Worm (Caenorhabditis elegans) whole organism, late embryonic: Measurements from ENCODE around the gene F27B10.1.

Experiments used
- C08G9.2 ChIP-seq: sonication (generic microtip); optimal IDR thresholded peaks from 2 replicates; lab custom pipeline; 2016; ENCODE audit warnings: mild to moderate bottlenecking, missing genetic modification characterization, moderate library complexity, missing compliant biosample characterization
- F13H6.1 ChIP-seq: sonication (generic microtip); optimal IDR thresholded peaks from 2 replicates; lab custom pipeline; 2016; ENCODE audit warnings: missing genetic modification characterization, missing compliant biosample characterization
- K02D7.2 ChIP-seq: sonication (generic microtip); optimal IDR thresholded peaks from 2 replicates; lab custom pipeline; 2017; ENCODE audit warnings: mild to moderate bottlenecking, missing genetic modification characterization, missing compliant biosample characterization
- K09A11.1 ChIP-seq: sonication (generic microtip); optimal IDR thresholded peaks from 2 replicates; lab custom pipeline; 2017; ENCODE audit warnings: antibody characterized with exemption, mild to moderate bottlenecking, missing genetic modification characterization, missing compliant biosample characterization; ENCODE audit not compliant: insufficient read depth
- ahr-1 ChIP-seq: sonication (generic microtip); optimal IDR thresholded peaks from 2 replicates; lab custom pipeline; 2016; ENCODE audit warnings: missing genetic modification characterization, missing compliant biosample characterization
- ama-1 ChIP-seq: fragments of 150-350 bp; optimal IDR thresholded peaks from 2 replicates; lab custom pipeline; 2014
- ceh-18 ChIP-seq: sonication (generic microtip); optimal IDR thresholded peaks from 2 replicates; lab custom pipeline; 2016; ENCODE audit warnings: missing genetic modification characterization, missing compliant biosample characterization
- ceh-19 ChIP-seq: fragments of 200-800 bp; sonication (Bioruptor generic); optimal IDR thresholded peaks from 2 replicates; lab custom pipeline; 2018; ENCODE audit warnings: mild to moderate bottlenecking, missing genetic modification characterization, missing compliant biosample characterization
- ceh-2 ChIP-seq: sonication (generic microtip); optimal IDR thresholded peaks from 2 replicates; lab custom pipeline; 2016; ENCODE audit warnings: missing genotype, missing genetic modification characterization, missing compliant biosample characterization
- ceh-22 ChIP-seq: sonication (generic microtip); optimal IDR thresholded peaks from 2 replicates; lab custom pipeline; 2017; ENCODE audit warnings: missing biosample characterization, missing genetic modification characterization
- ceh-34 ChIP-seq: sonication (generic microtip); optimal IDR thresholded peaks from 2 replicates; lab custom pipeline; 2016; ENCODE audit warnings: mild to moderate bottlenecking, missing genetic modification characterization, missing compliant biosample characterization
- ceh-48 ChIP-seq: sonication (generic microtip); optimal IDR thresholded peaks from 2 replicates; lab custom pipeline; 2016; ENCODE audit warnings: missing genetic modification characterization, inconsistent platforms, missing compliant biosample characterization
- ceh-6 ChIP-seq: fragments of 200-800 bp; sonication (Bioruptor generic); optimal IDR thresholded peaks from 2 replicates; lab custom pipeline; 2018; ENCODE audit warnings: mild to moderate bottlenecking, missing genetic modification characterization, missing compliant biosample characterization
- che-1 ChIP-seq: sonication (generic microtip); optimal IDR thresholded peaks from 2 replicates; lab custom pipeline; 2016; ENCODE audit warnings: mild to moderate bottlenecking, missing genetic modification characterization, missing compliant biosample characterization
- dve-1 ChIP-seq: sonication (generic microtip); optimal IDR thresholded peaks from 2 replicates; lab custom pipeline; 2017; ENCODE audit warnings: antibody characterized with exemption, mild to moderate bottlenecking, missing genetic modification characterization, missing compliant biosample characterization
- elt-2 ChIP-seq: sonication (generic microtip); optimal IDR thresholded peaks from 2 replicates; lab custom pipeline; 2016; ENCODE audit warnings: missing genetic modification reagents, missing genetic modification characterization, missing compliant biosample characterization
- elt-4 ChIP-seq: sonication (generic microtip); optimal IDR thresholded peaks from 2 replicates; lab custom pipeline; 2016; ENCODE audit warnings: missing genetic modification characterization, missing compliant biosample characterization
- ets-4 ChIP-seq: sonication (generic microtip); optimal IDR thresholded peaks from 2 replicates; lab custom pipeline; 2016; ENCODE audit warnings: missing genetic modification characterization, missing compliant biosample characterization
- eyg-1 ChIP-seq: sonication (generic microtip); optimal IDR thresholded peaks from 2 replicates; lab custom pipeline; 2016; ENCODE audit warnings: missing genotype, missing genetic modification characterization, missing compliant biosample characterization
- gmeb-2 ChIP-seq: sonication (generic microtip); optimal IDR thresholded peaks from 2 replicates; lab custom pipeline; 2016; ENCODE audit warnings: missing genetic modification characterization, inconsistent platforms, missing compliant biosample characterization
- hlh-13 ChIP-seq: fragments of 200-800 bp; sonication (Bioruptor generic); optimal IDR thresholded peaks from 2 replicates; lab custom pipeline; 2018; ENCODE audit warnings: mild to moderate bottlenecking, missing genetic modification characterization, missing compliant biosample characterization
- hlh-6 ChIP-seq: sonication (generic microtip); optimal IDR thresholded peaks from 2 replicates; lab custom pipeline; 2016; ENCODE audit warnings: missing genotype, missing genetic modification characterization, missing compliant biosample characterization
- hlh-8 ChIP-seq: sonication (generic microtip); optimal IDR thresholded peaks from 2 replicates; lab custom pipeline; 2016; ENCODE audit warnings: missing genotype, missing genetic modification characterization, missing compliant biosample characterization
- lim-6 ChIP-seq: sonication (generic microtip); optimal IDR thresholded peaks from 2 replicates; lab custom pipeline; 2016; ENCODE audit warnings: missing genetic modification characterization, missing compliant biosample characterization
- lin-11 ChIP-seq: fragments of 200-800 bp; sonication (Bioruptor generic); optimal IDR thresholded peaks from 2 replicates; lab custom pipeline; 2018; ENCODE audit warnings: mild to moderate bottlenecking, missing genetic modification characterization, missing compliant biosample characterization
- madf-2 ChIP-seq: sonication (generic microtip); optimal IDR thresholded peaks from 2 replicates; lab custom pipeline; 2017; ENCODE audit warnings: missing genetic modification characterization, missing compliant biosample characterization
- mec-3 ChIP-seq: sonication (generic microtip); optimal IDR thresholded peaks from 2 replicates; lab custom pipeline; 2016; ENCODE audit warnings: borderline replicate concordance, missing genetic modification characterization, missing compliant biosample characterization
- nfya-1 ChIP-seq: sonication (generic microtip); optimal IDR thresholded peaks from 2 replicates; lab custom pipeline; 2017; ENCODE audit warnings: missing genetic modification characterization, mild to moderate bottlenecking, missing compliant biosample characterization, antibody characterized with exemption, moderate library complexity
- nhr-11 ChIP-seq: fragments of 150-350 bp; optimal IDR thresholded peaks from 2 replicates; lab custom pipeline; 2014; ENCODE audit warnings: missing biosample characterization, missing genetic modification characterization
- nhr-232 ChIP-seq: sonication (generic microtip); optimal IDR thresholded peaks from 2 replicates; lab custom pipeline; 2016; ENCODE audit warnings: missing genetic modification characterization, missing compliant biosample characterization
- odd-2 ChIP-seq: sonication (generic microtip); optimal IDR thresholded peaks from 2 replicates; lab custom pipeline; 2017; ENCODE audit warnings: antibody characterized with exemption, mild to moderate bottlenecking, missing genetic modification characterization, missing compliant biosample characterization
- pat-9 ChIP-seq: fragments of 200-800 bp; sonication (Bioruptor generic); optimal IDR thresholded peaks from 2 replicates; lab custom pipeline; 2018; ENCODE audit warnings: mild to moderate bottlenecking, missing genetic modification characterization, moderate library complexity, missing compliant biosample characterization
- pha-2 ChIP-seq: sonication (generic microtip); optimal IDR thresholded peaks from 2 replicates; lab custom pipeline; 2017; ENCODE audit warnings: mild to moderate bottlenecking, missing genetic modification characterization, missing compliant biosample characterization
- pha-4 ChIP-seq: fragments of 150-350 bp; optimal IDR thresholded peaks from 2 replicates; lab custom pipeline; 2018; ENCODE audit warnings: missing biosample characterization, missing genetic modification reagents, missing genetic modification characterization
- pros-1 ChIP-seq: fragments of 150-350 bp; optimal IDR thresholded peaks from 2 replicates; lab custom pipeline; 2014; ENCODE audit warnings: missing biosample characterization, missing genetic modification reagents, missing genetic modification characterization
- ref-2 ChIP-seq: sonication (generic microtip); optimal IDR thresholded peaks from 2 replicates; lab custom pipeline; 2016; ENCODE audit warnings: missing genetic modification characterization, missing compliant biosample characterization
- rnt-1 ChIP-seq: sonication (generic microtip); optimal IDR thresholded peaks from 2 replicates; lab custom pipeline; 2016; ENCODE audit warnings: missing genetic modification characterization, missing compliant biosample characterization
- sdc-2 ChIP-seq: sonication (generic microtip); optimal IDR thresholded peaks from 2 replicates; lab custom pipeline; 2016; ENCODE audit warnings: missing genotype, missing genetic modification characterization, missing compliant biosample characterization
- sox-2 ChIP-seq: fragments of 200-800 bp; sonication (Bioruptor generic); IDR thresholded peaks from 2 replicates; pipeline ENCODE4 v1.3.6; 2022; ENCODE audit warnings: missing genetic modification reagents, missing genetic modification characterization, missing compliant biosample characterization
- syd-9 ChIP-seq: sonication (generic microtip); optimal IDR thresholded peaks from 2 replicates; lab custom pipeline; 2016; ENCODE audit warnings: mild to moderate bottlenecking, missing genetic modification characterization, moderate library complexity, missing compliant biosample characterization
- tbx-2 ChIP-seq: sonication (generic microtip); optimal IDR thresholded peaks from 2 replicates; lab custom pipeline; 2016; ENCODE audit warnings: missing genetic modification characterization, missing compliant biosample characterization
- unc-55 ChIP-seq: sonication (generic microtip); optimal IDR thresholded peaks from 2 replicates; lab custom pipeline; 2017; ENCODE audit warnings: missing biosample characterization, missing genetic modification reagents, missing genetic modification characterization
- unc-86 ChIP-seq: sonication (generic microtip); optimal IDR thresholded peaks from 2 replicates; lab custom pipeline; 2016; ENCODE audit warnings: missing genetic modification characterization, missing compliant biosample characterization

Gene F27B10.1

DNA sequence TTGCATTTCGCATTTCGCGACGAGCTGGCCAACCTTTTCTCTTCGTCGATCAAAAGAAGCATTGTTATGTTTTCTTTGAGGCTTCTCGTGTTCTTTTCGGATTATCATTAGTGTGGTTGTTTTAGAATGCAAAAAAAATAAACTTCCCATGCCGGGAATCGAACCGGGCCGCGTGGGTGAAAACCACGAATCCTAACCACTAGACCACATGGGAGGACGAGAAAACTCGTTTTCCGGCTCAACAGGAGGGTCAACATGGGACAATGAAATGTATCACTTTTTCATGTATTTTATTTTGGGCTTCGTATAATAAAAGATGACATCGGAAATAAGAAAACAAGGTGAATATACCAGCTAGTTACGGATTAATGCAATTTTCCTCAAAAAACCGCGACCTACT is 2.8 kb upstream of the F27B10.1 start:
- TF ChIP-seq C08G9.2 (tag; lab: Kevin White, UChicago) (no peak), syd-9 (tag; lab: Kevin White, UChicago) (no peak), eyg-1 (tag; lab: Kevin White, UChicago) (no peak), elt-4 (tag; lab: Kevin White, UChicago) (no peak), sox-2 (GFP tag; lab: Robert Waterston, UW) (no peak), tbx-2 (tag; lab: Kevin White, UChicago) (no peak), unc-86 (tag; lab: Kevin White, UChicago) (no peak), pha-4 (no peak), nfya-1 (no peak)

DNA sequence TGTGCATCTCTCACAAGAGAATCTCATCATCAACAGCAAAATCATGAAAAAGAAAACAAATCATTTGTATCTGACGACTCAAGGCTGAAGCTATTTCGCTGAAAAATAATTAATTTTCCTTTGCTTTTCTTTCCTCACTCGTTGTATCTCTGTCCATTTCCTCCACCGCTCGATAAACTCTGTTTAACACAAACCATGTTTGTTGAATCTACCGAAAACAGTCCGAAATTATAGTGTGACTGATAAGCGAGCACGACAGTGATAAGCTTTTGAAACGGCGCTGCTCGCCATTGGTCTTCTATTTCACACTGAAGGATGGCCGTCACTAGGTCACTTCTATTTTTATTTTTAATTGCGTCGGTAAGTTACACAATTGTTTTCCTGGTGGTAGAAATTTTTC is 3.2 kb downstream of the F27B10.1 start, which contains the start of gene npa-1:
npa-1 (plus strand) TSS at position 142 of the 400 bp plus-strand sequence.
- TF ChIP-seq ref-2 (tag; lab: Kevin White, UChicago): no peak
- TF ChIP-seq pha-4: no peak
- TF ChIP-seq elt-2: peak; percentile 45
- no peak for TF ChIP-seq ceh-18 (tag; lab: Kevin White, UChicago)
- no peak for TF ChIP-seq ceh-22 (tag; lab: Kevin White, UChicago)
- TF ChIP-seq ceh-19: no peak
- TF ChIP-seq dve-1: no peak
- TF ChIP-seq K09A11.1 (tag; lab: Kevin White, UChicago): no peak

DNA sequence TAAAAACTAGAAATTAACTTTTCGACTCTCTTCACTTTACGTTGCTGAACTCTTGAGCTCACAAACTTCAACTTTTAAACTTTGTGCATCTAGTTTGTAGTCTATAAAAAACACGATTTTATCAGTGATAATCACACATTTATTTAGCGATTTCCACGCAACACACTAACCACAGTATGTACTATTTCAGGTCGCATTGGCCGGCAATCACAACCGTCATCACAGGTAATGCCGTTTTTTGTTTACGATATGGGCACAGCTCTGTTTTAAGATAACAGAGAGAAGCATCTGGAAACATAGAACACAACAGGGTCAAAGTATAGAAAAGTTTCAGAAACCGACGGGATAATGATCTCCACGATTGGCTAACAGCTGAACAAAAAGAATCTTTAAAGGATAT is 3.8 kb downstream of the F27B10.1 start:
- TF ChIP-seq ceh-2 (tag; lab: Kevin White, UChicago) (no peak), elt-2 (peak; percentile 7)
- TF ChIP-seq, all 69 proteins: peak for 1

- TF ChIP-seq tbx-2 (tag; lab: Kevin White, UChicago) (no peak), F13H6.1 (no peak), pros-1 (tag; lab: Kevin White, UChicago) (no peak), mec-3 (tag; lab: Kevin White, UChicago) (no peak), ceh-6 (no peak), odd-2 (tag; lab: Kevin White, UChicago) (no peak), ceh-48 (tag; lab: Kevin White, UChicago) (no peak), pat-9 (no peak), rnt-1 (no peak), nhr-232 (no peak), ceh-19 (no peak), sox-2 (GFP tag; lab: Robert Waterston, UW) (no peak), K02D7.2 (tag; lab: Kevin White, UChicago) (no peak), sdc-2 (tag; lab: Kevin White, UChicago) (no peak), gmeb-2 (tag; lab: Kevin White, UChicago) (no peak)
These were observed 6.4 kb downstream of the F27B10.1 start for ce11 chrV:7078765-7079164.

- no peak for TF ChIP-seq sox-2 (GFP tag; lab: Robert Waterston, UW)
- TF ChIP-seq gmeb-2 (tag; lab: Kevin White, UChicago): no peak
- no peak for TF ChIP-seq nhr-11
- TF ChIP-seq ceh-18 (tag; lab: Kevin White, UChicago): no peak
These were observed 7.0 kb downstream of the F27B10.1 start for ce11 chrV:7079388-7079787.

ce11 chrV:7084612-7085139 is 12.3 kb downstream of the F27B10.1 start, which contains the start of gene mys-1:
TSS of gene mys-1 (minus strand) at chrV:7084662.
- TF ChIP-seq ama-1 (no peak), ahr-1 (no peak), C08G9.2 (tag; lab: Kevin White, UChicago) (peak; percentile 92), lim-6 (peak; percentile 43), madf-2 (tag; lab: Kevin White, UChicago) (no peak), hlh-13 (GFP tag; lab: Kevin White, UChicago) (no peak), unc-55 (no peak), lin-11 (tag; lab: Kevin White, UChicago) (no peak), ets-4 (peak; percentile 89), che-1 (no peak), ceh-34 (tag; lab: Kevin White, UChicago) (peak; percentile 58), hlh-8 (peak; percentile 78), odd-2 (tag; lab: Kevin White, UChicago) (no peak), ceh-48 (tag; lab: Kevin White, UChicago) (no peak), elt-2 (peak; percentile 38), pha-2 (peak; percentile 36), hlh-6 (no peak), syd-9 (tag; lab: Kevin White, UChicago) (no peak), ceh-2 (tag; lab: Kevin White, UChicago) (peak; percentile 88), pros-1 (tag; lab: Kevin White, UChicago) (no peak), elt-4 (tag; lab: Kevin White, UChicago) (no peak)
